Worm (Caenorhabditis elegans) whole organism, late embryonic: ENCODE data around the gene Y38A10A.7.

Experiments
- C38D4.7 ChIP-seq: fragments of 200-800 bp; sonication (Bioruptor generic); optimal IDR thresholded peaks from 2 replicates; lab custom pipeline; 2018; ENCODE audit warnings: mild to moderate bottlenecking, missing genetic modification characterization, moderate library complexity, missing compliant biosample characterization
- tbx-2 ChIP-seq: sonication (generic microtip); optimal IDR thresholded peaks from 2 replicates; lab custom pipeline; 2016; ENCODE audit warnings: missing genetic modification characterization, missing compliant biosample characterization

ce11 chrV:6110533-6110932 lies 14.5 kb downstream of the Y38A10A.7 start, which contains the start of gene F17A9.4:
- TF ChIP-seq tbx-2 (tag; lab: Kevin White, UChicago) (no peak), C38D4.7 (no peak)
